Worm (Caenorhabditis elegans): ENCODE results near the gene dct-18.

- TF ChIP-seq nhr-28 (tag; optimal IDR thresholded peaks at IDR 0.05) (no peak), mab-5 (tag; optimal IDR thresholded peaks at IDR 0.05) (no peak), ham-2 (GFP tag; optimal IDR thresholded peaks at IDR 0.05) (no peak), bed-3 (GFP tag; optimal IDR thresholded peaks at IDR 0.05) (no peak), pha-4 (tag; optimal IDR thresholded peaks at IDR 0.05) (no peak)
Observed at ce11 chrII:12914514-12915075, 17.1 kb upstream of the dct-18 start, which contains the start of gene F35C5.12.

Data from whole organism, mixed stage, embryonic.